Fruit fly (Drosophila melanogaster) whole organism, prepupa: ENCODE results near the gene Roc1b.

Experiments used
- CG4318 ChIP-seq: fragments of 200-800 bp; sonication (Bioruptor generic); optimal IDR thresholded peaks from 3 replicates; lab custom pipeline; 2017; ENCODE audit warnings: missing biosample characterization, mild to moderate bottlenecking, missing genetic modification characterization
- CG6163 ChIP-seq: fragments of 200-800 bp; sonication (Bioruptor generic); IDR thresholded peaks from 3 replicates; pipeline ENCODE4 v1.3.6; 2022; ENCODE audit warnings: missing biosample characterization, missing genetic modification characterization
- Eip75B ChIP-seq: fragments of 200-800 bp; sonication (Bioruptor generic); optimal IDR thresholded peaks from 3 replicates; lab custom pipeline; 2016; ENCODE audit warnings: missing biosample characterization, missing genetic modification characterization
- Met ChIP-seq: fragments of 200-800 bp; sonication (Bioruptor generic); optimal IDR thresholded peaks from 3 replicates; lab custom pipeline; 2016; ENCODE audit warnings: missing biosample characterization, missing genetic modification characterization

dm6 chr3L:400252-400651, 42.5 kb downstream of the Roc1b start:
- TF ChIP-seq Met: no peak
- TF ChIP-seq Eip75B (GFP tag; lab: Kevin White, UChicago): no peak
- TF ChIP-seq CG6163: no peak
- no peak for TF ChIP-seq CG4318 (GFP tag; lab: Kevin White, UChicago)
